Fruit fly (Drosophila melanogaster) S2 (cell line): ENCODE results near the gene Hinfp.
A peak's percentile ranks its signal among the peaks of the same experiment; 100 is the strongest.

Source experiments
- CG8478 ChIP-seq: fragments of >200 bp; optimal IDR thresholded peaks from 2 replicates; lab custom pipeline; 2018
- CTCF ChIP-seq, 2 experiments: fragments of >200 bp; optimal IDR thresholded peaks; 2 replicates each; lab custom pipeline; 2018

The Hinfp gene

dm6 chrX:655492-656379 lies 30.4 kb downstream of the Hinfp start, which contains the start of the genes Hmt4-20 and SkpA:
TSS of gene Hmt4-20 (minus strand) at chrX:656033.
TSS of gene SkpA (plus strand) at chrX:656114.
- TF ChIP-seq CG8478 (no peak), CTCF (optimal IDR thresholded peaks at IDR 0.05; lab: Kevin White, UChicago) (peak; percentile 42 to 62)

- TF ChIP-seq CTCF (optimal IDR thresholded peaks at IDR 0.05; lab: Kevin White, UChicago) (no peak), CG8478 (no peak)
Measured at dm6 chrX:656380-656925, 31.1 kb downstream of the Hinfp start.

DNA sequence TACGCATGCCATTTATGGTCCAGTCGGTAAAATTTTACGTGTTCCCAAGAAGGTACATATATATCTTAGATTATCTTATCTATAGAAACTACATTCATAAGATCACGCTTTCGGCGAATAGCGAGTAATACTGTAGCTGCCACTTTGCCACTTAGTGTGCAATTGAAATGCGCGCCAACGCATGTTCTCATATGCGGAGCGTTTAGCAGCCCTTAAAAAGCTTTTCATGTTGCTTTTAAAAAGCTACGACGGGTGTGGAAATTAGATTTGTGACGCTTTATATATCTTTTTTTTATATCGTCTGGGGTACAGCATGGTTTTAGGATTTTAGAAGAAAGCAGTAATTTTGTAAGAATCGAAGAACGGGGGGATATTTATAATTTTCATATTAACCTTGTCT lies 32.7 kb downstream of the Hinfp start:
- no peak for TF ChIP-seq CTCF (optimal IDR thresholded peaks at IDR 0.05; lab: Kevin White, UChicago)
- TF ChIP-seq CG8478 = no peak
